Fruit fly (Drosophila melanogaster) whole organism, embryonic: Measurements from ENCODE around the gene foxo.

ENCODE experiments used
- Awh ChIP-seq: fragments of 200-800 bp; sonication (Bioruptor generic); IDR thresholded peaks from 2 replicates; pipeline ENCODE4, ENCODE4 v1.3.6; 2022; ENCODE audit warnings: missing biosample characterization, missing genetic modification characterization
- CG11695 ChIP-seq: fragments of 200-800 bp; sonication (Bioruptor generic); IDR thresholded peaks from 3 replicates; pipeline ENCODE4 v1.3.6; 2022; ENCODE audit warnings: missing biosample characterization, missing genetic modification characterization
- CG12219 ChIP-seq: fragments of 200-800 bp; sonication (Bioruptor generic); optimal IDR thresholded peaks from 3 replicates; lab custom pipeline; 2018; ENCODE audit warnings: missing biosample characterization, mild to moderate bottlenecking, missing genetic modification characterization
- CG13287 ChIP-seq: fragments of 200-800 bp; sonication (Bioruptor generic); IDR thresholded peaks from 2 replicates; pipeline ENCODE4 v1.3.6; 2022; ENCODE audit warnings: missing biosample characterization, missing genetic modification characterization; ENCODE audit not compliant: partially characterized antibody
- CG13424 ChIP-seq: fragments of 200-800 bp; sonication (Bioruptor generic); optimal IDR thresholded peaks from 2 replicates; lab custom pipeline; 2019; ENCODE audit warnings: missing biosample characterization, mild to moderate bottlenecking, missing genetic modification characterization, moderate library complexity
- CG15073 ChIP-seq: fragments of 200-800 bp; sonication (Bioruptor generic); optimal IDR thresholded peaks from 2 replicates; lab custom pipeline; 2016; ENCODE audit warnings: missing biosample characterization, missing genetic modification characterization
- CG15269 ChIP-seq: fragments of 200-800 bp; sonication (Bioruptor generic); optimal IDR thresholded peaks from 2 replicates; lab custom pipeline; 2018; ENCODE audit warnings: missing biosample characterization, mild to moderate bottlenecking, missing genetic modification characterization, moderate library complexity
- CG15696 ChIP-seq: fragments of 200-800 bp; sonication (Bioruptor generic); optimal IDR thresholded peaks from 2 replicates; lab custom pipeline; 2019; ENCODE audit warnings: missing biosample characterization, mild to moderate bottlenecking, missing genetic modification characterization, moderate library complexity
- CG18599 ChIP-seq: fragments of 200-800 bp; sonication (Bioruptor generic); optimal IDR thresholded peaks from 3 replicates; lab custom pipeline; 2017; ENCODE audit warnings: missing biosample characterization, missing genetic modification characterization, mild to moderate bottlenecking, moderate library complexity, missing genetic modification reagents
- CG2129 ChIP-seq: fragments of 200-800 bp; sonication (Bioruptor generic); IDR thresholded peaks from 2 replicates; pipeline ENCODE4 v1.3.6; 2022; ENCODE audit warnings: missing biosample characterization, missing genetic modification characterization; ENCODE audit not compliant: partially characterized antibody
- CG30403 ChIP-seq: fragments of 200-800 bp; sonication (Bioruptor generic); optimal IDR thresholded peaks from 3 replicates; lab custom pipeline; 2016; ENCODE audit warnings: missing biosample characterization, missing genetic modification characterization
- CG32532 ChIP-seq: fragments of 200-800 bp; sonication (Bioruptor generic); IDR thresholded peaks from 2 replicates; pipeline ENCODE4 v1.3.6; 2022; ENCODE audit warnings: missing biosample characterization, missing genetic modification characterization
- CG3281 ChIP-seq: fragments of 200-800 bp; sonication (Bioruptor generic); optimal IDR thresholded peaks from 3 replicates; lab custom pipeline; 2017; ENCODE audit warnings: missing biosample characterization, mild to moderate bottlenecking, missing genetic modification characterization
- CG43689 ChIP-seq: fragments of 200-800 bp; sonication (Bioruptor generic); IDR thresholded peaks from 2 replicates; pipeline ENCODE4 v1.3.6; 2022; ENCODE audit warnings: missing biosample characterization, missing genetic modification characterization
- CG6683 ChIP-seq: fragments of 200-800 bp; sonication (Bioruptor generic); optimal IDR thresholded peaks from 2 replicates; lab custom pipeline; 2017; ENCODE audit warnings: missing biosample characterization, mild to moderate bottlenecking, missing genetic modification characterization, missing genetic modification reagents
- CG7745 ChIP-seq: fragments of 200-800 bp; sonication (Bioruptor generic); optimal IDR thresholded peaks from 2 replicates; lab custom pipeline; 2018; ENCODE audit warnings: missing biosample characterization, mild to moderate bottlenecking, missing genetic modification characterization, moderate library complexity
- CG7839 ChIP-seq: fragments of 200-800 bp; sonication (Bioruptor generic); optimal IDR thresholded peaks from 3 replicates; lab custom pipeline; 2018; ENCODE audit warnings: missing biosample characterization, mild to moderate bottlenecking, missing genetic modification characterization, moderate library complexity
- CG8281 ChIP-seq: fragments of 200-800 bp; sonication (Bioruptor generic); optimal IDR thresholded peaks from 2 replicates; lab custom pipeline; 2018; ENCODE audit warnings: missing biosample characterization, mild to moderate bottlenecking, missing genetic modification characterization, moderate library complexity
- Fer1 ChIP-seq: fragments of 200-800 bp; sonication (Bioruptor generic); optimal IDR thresholded peaks from 2 replicates; lab custom pipeline; 2017; ENCODE audit warnings: missing biosample characterization, mild to moderate bottlenecking, missing genetic modification characterization
- HLHmδ ChIP-seq: fragments of 200-800 bp; sonication (Bioruptor generic); optimal IDR thresholded peaks from 2 replicates; lab custom pipeline; 2018; ENCODE audit warnings: missing biosample characterization, mild to moderate bottlenecking, missing genetic modification characterization, moderate library complexity
- Hmr ChIP-seq: fragments of 200-800 bp; sonication (Bioruptor generic); optimal IDR thresholded peaks from 3 replicates; lab custom pipeline; 2017; ENCODE audit warnings: mild to moderate bottlenecking, missing biosample characterization, missing genetic modification reagents, missing genetic modification characterization
- Hr51 ChIP-seq, 2 experiments: fragments of 200-800 bp; sonication (Bioruptor generic); optimal IDR thresholded peaks; 2 replicates in 1 of 2; 3 replicates in 1 of 2; lab custom pipeline; 2016 to 2018; ENCODE audit warnings: missing biosample characterization in 2 of 2, missing genetic modification characterization in 2 of 2, mild to moderate bottlenecking in 1 of 2, moderate library complexity in 1 of 2
- MBD-R2 ChIP-seq: fragments of 200-800 bp; sonication (Bioruptor generic); IDR thresholded peaks from 2 replicates; pipeline ENCODE4 v1.3.6; 2022; ENCODE audit warnings: missing biosample characterization, missing genetic modification characterization
- NFAT ChIP-seq: fragments of 200-800 bp; sonication (Bioruptor generic); IDR thresholded peaks from 2 replicates; pipeline ENCODE4 v1.3.6; 2022; ENCODE audit warnings: missing biosample characterization, missing genetic modification characterization
- Nf-YB ChIP-seq: fragments of 200-800 bp; sonication (Bioruptor generic); optimal IDR thresholded peaks from 3 replicates; lab custom pipeline; 2019; ENCODE audit warnings: missing biosample characterization, mild to moderate bottlenecking, missing genetic modification characterization, moderate library complexity
- Opbp ChIP-seq: fragments of 200-800 bp; sonication (Bioruptor generic); IDR thresholded peaks from 3 replicates; pipeline ENCODE4 v1.3.6; 2022; ENCODE audit warnings: missing biosample characterization, missing genetic modification characterization; ENCODE audit not compliant: partially characterized antibody
- Spps ChIP-seq: fragments of 200-800 bp; sonication (Bioruptor generic); optimal IDR thresholded peaks from 2 replicates; lab custom pipeline; 2018; ENCODE audit warnings: missing biosample characterization, mild to moderate bottlenecking, missing genetic modification characterization
- abd-A ChIP-seq: fragments of 200-800 bp; sonication (Bioruptor generic); optimal IDR thresholded peaks from 3 replicates; lab custom pipeline; 2019; ENCODE audit warnings: missing biosample characterization, mild to moderate bottlenecking, missing genetic modification characterization, moderate library complexity
- az2 ChIP-seq: fragments of 200-800 bp; sonication (Bioruptor generic); optimal IDR thresholded peaks from 3 replicates; lab custom pipeline; 2016; ENCODE audit warnings: missing biosample characterization, missing genetic modification characterization
- bbx ChIP-seq: fragments of 200-800 bp; sonication (Bioruptor generic); IDR thresholded peaks from 2 replicates; pipeline ENCODE4 v1.3.6; 2022; ENCODE audit warnings: missing biosample characterization, missing genetic modification characterization; ENCODE audit not compliant: partially characterized antibody
- cas ChIP-seq: fragments of 200-800 bp; sonication (Bioruptor generic); IDR thresholded peaks from 2 replicates; pipeline ENCODE4 v1.3.6; 2022; ENCODE audit warnings: missing biosample characterization, missing genetic modification characterization
- caup ChIP-seq: fragments of 200-800 bp; sonication (Bioruptor generic); optimal IDR thresholded peaks from 3 replicates; lab custom pipeline; 2017; ENCODE audit warnings: missing biosample characterization, mild to moderate bottlenecking, missing genetic modification characterization, moderate library complexity; ENCODE audit not compliant: severe bottlenecking
- cg ChIP-seq: fragments of 200-800 bp; sonication (Bioruptor generic); optimal IDR thresholded peaks from 3 replicates; lab custom pipeline; 2019; ENCODE audit warnings: missing biosample characterization, mild to moderate bottlenecking, missing genetic modification characterization, moderate library complexity
- fd102C ChIP-seq: fragments of 200-800 bp; sonication (Bioruptor generic); optimal IDR thresholded peaks from 2 replicates; lab custom pipeline; 2018; ENCODE audit warnings: missing biosample characterization, mild to moderate bottlenecking, missing genetic modification characterization, moderate library complexity
- fu2 ChIP-seq: fragments of 200-800 bp; sonication (Bioruptor generic); optimal IDR thresholded peaks from 2 replicates; lab custom pipeline; 2016; ENCODE audit warnings: missing biosample characterization, missing genetic modification characterization
- grau ChIP-seq: fragments of 200-800 bp; optimal IDR thresholded peaks from 3 replicates; lab custom pipeline; 2019; ENCODE audit warnings: missing biosample characterization, mild to moderate bottlenecking, missing genetic modification characterization, moderate library complexity
- grn ChIP-seq: fragments of 200-800 bp; sonication (Bioruptor generic); optimal IDR thresholded peaks from 3 replicates; lab custom pipeline; 2017; ENCODE audit warnings: missing biosample characterization, missing genetic modification characterization
- hbn ChIP-seq: fragments of 200-800 bp; sonication (Bioruptor generic); IDR thresholded peaks from 2 replicates; pipeline ENCODE4 v1.3.6; 2022; ENCODE audit warnings: missing biosample characterization, missing genetic modification characterization; ENCODE audit not compliant: partially characterized antibody
- jumu ChIP-seq: fragments of 200-800 bp; sonication (Bioruptor generic); optimal IDR thresholded peaks from 3 replicates; lab custom pipeline; 2016; ENCODE audit warnings: missing biosample characterization, missing genetic modification characterization
- lov ChIP-seq, 2 experiments: fragments of 200-800 bp in 1 of 2; fragments of >200 bp in 1 of 2; sonication (Bioruptor generic) in 1 of 2; IDR thresholded peaks in 1 of 2; optimal IDR thresholded peaks in 1 of 2; 2 replicates in 1 of 2; 3 replicates in 1 of 2; pipeline versions ENCODE4 v1.3.6 to Lab custom; 2017 to 2022; ENCODE audit warnings: missing biosample characterization in 1 of 2, missing genetic modification characterization in 1 of 2
- luna ChIP-seq: fragments of 200-800 bp; sonication (Bioruptor generic); optimal IDR thresholded peaks from 2 replicates; lab custom pipeline; 2016; ENCODE audit warnings: missing biosample characterization, missing genetic modification characterization
- psq ChIP-seq: fragments of 200-800 bp; sonication (Bioruptor generic); optimal IDR thresholded peaks from 2 replicates; lab custom pipeline; 2017; ENCODE audit warnings: missing biosample characterization, missing genetic modification characterization
- rib ChIP-seq: fragments of 200-800 bp; sonication (Bioruptor generic); IDR thresholded peaks from 2 replicates; pipeline ENCODE4 v1.3.6; 2022; ENCODE audit warnings: missing biosample characterization, missing genetic modification characterization
- sqz ChIP-seq: fragments of 200-800 bp; sonication (Bioruptor generic); optimal IDR thresholded peaks from 3 replicates; lab custom pipeline; 2018; ENCODE audit warnings: missing biosample characterization, mild to moderate bottlenecking, missing genetic modification characterization
- tio ChIP-seq: fragments of 200-800 bp; sonication (Bioruptor generic); optimal IDR thresholded peaks from 2 replicates; lab custom pipeline; 2017; ENCODE audit warnings: missing biosample characterization, missing genetic modification characterization, inconsistent platforms
- trem ChIP-seq: fragments of 200-800 bp; optimal IDR thresholded peaks from 3 replicates; lab custom pipeline; 2019; ENCODE audit warnings: missing biosample characterization, mild to moderate bottlenecking, missing genetic modification characterization, moderate library complexity
- tup ChIP-seq: fragments of 200-800 bp; sonication (Bioruptor generic); optimal IDR thresholded peaks from 2 replicates; lab custom pipeline; 2016; ENCODE audit warnings: missing biosample characterization, mild to moderate bottlenecking, missing genetic modification characterization, moderate library complexity
- twi ChIP-seq: fragments of 200-800 bp; optimal IDR thresholded peaks from 2 replicates; lab custom pipeline; 2019; ENCODE audit warnings: missing biosample characterization, mild to moderate bottlenecking, missing genetic modification characterization, moderate library complexity
- zf30C ChIP-seq: fragments of 200-800 bp; sonication (Bioruptor generic); optimal IDR thresholded peaks from 3 replicates; lab custom pipeline; 2018; ENCODE audit warnings: missing biosample characterization, mild to moderate bottlenecking, missing genetic modification characterization

The foxo gene

dm6 chr3R:14048702-14049142 is 8.0 kb upstream of the foxo start (continued):
- TF ChIP-seq caup (GFP tag; lab: Kevin White, UChicago): no peak
- no peak for TF ChIP-seq bbx (GFP tag; lab: Robert Waterston, UW)
- TF ChIP-seq fd102C (GFP tag; lab: Kevin White, UChicago): no peak
- TF ChIP-seq cg: no peak
- peak; percentile 53 for TF ChIP-seq CG15269 (tag; lab: Kevin White, UChicago)
- TF ChIP-seq Fer1: peak; percentile 38
- TF ChIP-seq CG8281 (tag; lab: Kevin White, UChicago): no peak
- TF ChIP-seq rib (GFP tag; lab: Robert Waterston, UW): no peak
- no peak for TF ChIP-seq CG3281
- no peak for TF ChIP-seq trem (tag; lab: Kevin White, UChicago)
- no peak for TF ChIP-seq cas
- peak; percentile 28 for TF ChIP-seq CG13424 (tag; lab: Kevin White, UChicago)
- no peak for TF ChIP-seq CG2129 (GFP tag; lab: Robert Waterston, UW)
- TF ChIP-seq CG18599: peak; percentile 56
- TF ChIP-seq NFAT (GFP tag; lab: Robert Waterston, UW): peak; percentile 25; the same call in 1 of the 2 replicates
- no peak for TF ChIP-seq CG43689 (GFP tag; lab: Robert Waterston, UW)
- no peak for TF ChIP-seq jumu (GFP tag; lab: Kevin White, UChicago)
- no peak for TF ChIP-seq MBD-R2 (GFP tag; lab: Robert Waterston, UW)
- TF ChIP-seq az2: peak; percentile 4
- TF ChIP-seq Hr51 (GFP tag; optimal IDR thresholded peaks at IDR 0.05; lab: Kevin White, UChicago): peak in 1 of 2 experiments; percentile 56
- TF ChIP-seq CG15073: no peak
- peak; percentile 81 for TF ChIP-seq grau (tag; lab: Kevin White, UChicago)
- no peak for TF ChIP-seq abd-A (tag; lab: Kevin White, UChicago)
- TF ChIP-seq sqz (GFP tag; lab: Kevin White, UChicago): no peak
- no peak for TF ChIP-seq Awh (GFP tag; lab: Robert Waterston, UW)
- TF ChIP-seq CG15696 (tag; lab: Kevin White, UChicago): no peak
- no peak for TF ChIP-seq psq (GFP tag; lab: Kevin White, UChicago)
- no peak for TF ChIP-seq tup (GFP tag; lab: Kevin White, UChicago)
- TF ChIP-seq twi (tag; lab: Kevin White, UChicago): no peak
- no peak for TF ChIP-seq Spps (tag; lab: Kevin White, UChicago)
- peak; percentile 43 for TF ChIP-seq CG30403 (GFP tag; lab: Kevin White, UChicago)
- TF ChIP-seq zf30C (GFP tag; lab: Kevin White, UChicago): no peak
- TF ChIP-seq CG7839 (tag; lab: Kevin White, UChicago): peak; percentile 43
- no peak for TF ChIP-seq CG7745 (tag; lab: Kevin White, UChicago)
- TF ChIP-seq CG32532 (GFP tag; lab: Robert Waterston, UW): 0 out of 2 replicates have a peak, but pooled peaks have one; percentile 12
- no peak for TF ChIP-seq hbn
- no peak for TF ChIP-seq CG12219 (GFP tag; lab: Kevin White, UChicago)
- TF ChIP-seq CG11695 (GFP tag; lab: Robert Waterston, UW): no peak
- no peak for TF ChIP-seq Nf-YB (GFP tag; lab: Kevin White, UChicago)
- no peak for TF ChIP-seq lov (optimal IDR thresholded peaks at IDR 0.05; lab: Kevin White, UChicago)
- no peak for TF ChIP-seq lov (GFP tag; IDR thresholded peaks at IDR 0.05; lab: Robert Waterston, UW)
- TF ChIP-seq luna (GFP tag; lab: Kevin White, UChicago): no peak
- no peak for TF ChIP-seq Opbp
- TF ChIP-seq CG13287: no peak
- TF ChIP-seq HLHmδ (GFP tag; lab: Kevin White, UChicago): no peak
- TF ChIP-seq grn (GFP tag; lab: Kevin White, UChicago): peak; percentile 45
- TF ChIP-seq Hmr (GFP tag; lab: Kevin White, UChicago): peak; percentile 27
- TF ChIP-seq CG6683 (GFP tag; lab: Kevin White, UChicago): no peak
- TF ChIP-seq tio: no peak
- no peak for TF ChIP-seq fu2 (GFP tag; lab: Kevin White, UChicago)
